Worm (Caenorhabditis elegans) whole organism, L2 larva: ENCODE data around the gene C14A11.5.

Source experiments
- C34F6.9 ChIP-seq: fragments of 150-350 bp; optimal IDR thresholded peaks from 2 replicates; lab custom pipeline; 2014; ENCODE audit warnings: missing biosample characterization, missing genetic modification characterization
- blmp-1 ChIP-seq: sonication (generic microtip); optimal IDR thresholded peaks from 2 replicates; lab custom pipeline; 2017; ENCODE audit warnings: missing genetic modification characterization, mild to moderate bottlenecking, missing compliant biosample characterization, antibody characterized with exemption, moderate library complexity; ENCODE audit not compliant: insufficient read depth
- fos-1 ChIP-seq: fragments of 150-350 bp; optimal IDR thresholded peaks from 2 replicates; lab custom pipeline; 2014; ENCODE audit warnings: missing biosample characterization, missing genetic modification characterization
- lin-13 ChIP-seq: fragments of 150-350 bp; optimal IDR thresholded peaks from 2 replicates; lab custom pipeline; 2014; ENCODE audit warnings: missing biosample characterization, missing genetic modification reagents, missing genetic modification characterization
- nhr-6 ChIP-seq: fragments of 150-350 bp; optimal IDR thresholded peaks from 2 replicates; lab custom pipeline; 2014; ENCODE audit warnings: missing biosample characterization, missing genetic modification characterization
- snpc-4 ChIP-seq: fragments of 150-350 bp; optimal IDR thresholded peaks from 2 replicates; lab custom pipeline; 2014; ENCODE audit warnings: missing biosample characterization, missing genetic modification characterization
- unc-39 ChIP-seq: fragments of 150-350 bp; optimal IDR thresholded peaks from 2 replicates; lab custom pipeline; 2014; ENCODE audit warnings: missing biosample characterization, missing genetic modification characterization
- ztf-4 ChIP-seq: fragments of 150-350 bp; optimal IDR thresholded peaks from 2 replicates; lab custom pipeline; 2014; ENCODE audit warnings: missing biosample characterization, missing genetic modification characterization

- peak; percentile 30 for TF ChIP-seq blmp-1 (tag; lab: Kevin White, UChicago)
- TF ChIP-seq lin-13 (GFP tag; lab: Kevin White, UChicago), result peak; percentile 90
- TF ChIP-seq unc-39, result no peak
- TF ChIP-seq nhr-6, result peak; percentile 61
- TF ChIP-seq snpc-4 (tag; lab: Kevin White, UChicago), result peak; percentile 68
- TF ChIP-seq ztf-4 (tag; lab: Kevin White, UChicago), result peak; percentile 70
- TF ChIP-seq C34F6.9 (tag; lab: Kevin White, UChicago), result peak; percentile 94
- TF ChIP-seq fos-1 (tag; lab: Kevin White, UChicago), result peak; percentile 86
Measured at ce11 chrX:2809611-2810010, 2.3 kb upstream of the C14A11.5 start, which contains the start of gene C14A11.9.
